Worm (Caenorhabditis elegans) whole organism, early embryonic: ENCODE results near the gene F16B12.4.

Experiments
- aly-1 ChIP-seq: sonication (generic microtip); optimal IDR thresholded peaks from 2 replicates; lab custom pipeline; 2016; ENCODE audit warnings: missing genetic modification characterization, missing compliant biosample characterization
- flt-1 ChIP-seq: fragments of 200-800 bp; sonication (Bioruptor generic); IDR thresholded peaks from 2 replicates; pipeline ENCODE4 v1.3.6; 2022; ENCODE audit warnings: missing genetic modification characterization, missing compliant biosample characterization

ce11 chrX:14084230-14084629 lies 14.2 kb downstream of the F16B12.4 start, which contains the start of gene C33G3.6:
- no peak for TF ChIP-seq flt-1 (GFP tag; lab: Robert Waterston, UW)
- TF ChIP-seq aly-1 = no peak
